Worm (Caenorhabditis elegans) whole organism, L1 larva: ENCODE results near the gene DH11.2.

Experiments used
- C16A3.4 ChIP-seq: fragments of 150-350 bp; optimal IDR thresholded peaks from 2 replicates; lab custom pipeline; 2014; ENCODE audit warnings: missing biosample characterization, missing genetic modification characterization
- C34B4.2 ChIP-seq: sonication (generic microtip); optimal IDR thresholded peaks from 2 replicates; lab custom pipeline; 2017; ENCODE audit warnings: mild to moderate bottlenecking, missing genetic modification characterization, missing compliant biosample characterization
- Y116A8C.19 ChIP-seq: sonication (generic microtip); optimal IDR thresholded peaks from 2 replicates; lab custom pipeline; 2016; ENCODE audit warnings: missing compliant biosample characterization, missing genetic modification characterization, borderline replicate concordance
- ama-1 ChIP-seq: fragments of 150-350 bp; optimal IDR thresholded peaks from 2 replicates; lab custom pipeline; 2014
- blmp-1 ChIP-seq: fragments of 150-350 bp; optimal IDR thresholded peaks from 2 replicates; lab custom pipeline; 2014; ENCODE audit warnings: missing biosample characterization, missing genetic modification characterization
- ceh-82 ChIP-seq, 3 experiments: fragments of 150-350 bp in 1 of 3; sonication (generic microtip) in 2 of 3; optimal IDR thresholded peaks; 2 replicates each; lab custom pipeline; 2014 to 2017; ENCODE audit warnings: missing biosample characterization in 3 of 3, missing genetic modification characterization in 3 of 3
- ceh-88 ChIP-seq: fragments of 200-800 bp; sonication (Bioruptor generic); IDR thresholded peaks from 2 replicates; pipeline ENCODE4 v1.3.6; 2022; ENCODE audit warnings: missing genetic modification characterization, missing compliant biosample characterization
- dpl-1 ChIP-seq, 3 experiments: fragments of 150-350 bp in 2 of 3; sonication (generic microtip) in 1 of 3; optimal IDR thresholded peaks; 2 replicates each; lab custom pipeline; 2014 to 2017; ENCODE audit warnings: missing biosample characterization in 3 of 3, missing genetic modification characterization in 3 of 3, missing genetic modification reagents in 3 of 3
- dsc-1 ChIP-seq: sonication (generic microtip); optimal IDR thresholded peaks from 2 replicates; lab custom pipeline; 2016; ENCODE audit warnings: mild to moderate bottlenecking, missing genetic modification characterization, missing compliant biosample characterization
- efl-1 ChIP-seq, 4 experiments: fragments of 150-350 bp; optimal IDR thresholded peaks in 3 of 4; peaks in 1 of 4; 1 replicate in 1 of 4; 2 replicates in 3 of 4; lab custom pipeline; 2014; ENCODE audit warnings: missing biosample characterization in 2 of 4, missing genetic modification characterization in 2 of 4, missing genetic modification reagents in 2 of 4
- efl-3 ChIP-seq: fragments of 200-800 bp; sonication (Bioruptor generic); optimal IDR thresholded peaks from 2 replicates; lab custom pipeline; 2018; ENCODE audit warnings: mild to moderate bottlenecking, missing genetic modification characterization, missing compliant biosample characterization
- egl-13 ChIP-seq: sonication (generic microtip); optimal IDR thresholded peaks from 2 replicates; lab custom pipeline; 2016; ENCODE audit warnings: missing genotype, missing genetic modification reagents, missing genetic modification characterization, missing compliant biosample characterization
- egl-27 ChIP-seq, 2 experiments: fragments of 150-350 bp in 1 of 2; sonication (generic microtip); optimal IDR thresholded peaks; 3 replicates each; lab custom pipeline; 2017 to 2018; ENCODE audit warnings: missing biosample characterization in 2 of 2, missing genetic modification characterization in 2 of 2, missing genetic modification reagents in 2 of 2
- elt-2 ChIP-seq: sonication (generic microtip); optimal IDR thresholded peaks from 2 replicates; lab custom pipeline; 2016; ENCODE audit warnings: missing genetic modification characterization, mild to moderate bottlenecking, inconsistent platforms, missing compliant biosample characterization, missing genetic modification reagents
- elt-3 ChIP-seq, 6 experiments: fragments of 150-350 bp in 1 of 6; sonication (generic microtip); optimal IDR thresholded peaks; 2 replicates each; lab custom pipeline; 2017 to 2018; ENCODE audit warnings: missing biosample characterization in 6 of 6, missing genetic modification characterization in 6 of 6, inconsistent platforms in 1 of 6
- ets-5 ChIP-seq: fragments of 200-800 bp; sonication (Bioruptor generic); IDR thresholded peaks from 2 replicates; pipeline ENCODE4 v1.3.6; 2022; ENCODE audit warnings: missing genetic modification characterization, missing compliant biosample characterization
- fkh-4 ChIP-seq: sonication (generic microtip); optimal IDR thresholded peaks from 2 replicates; lab custom pipeline; 2016; ENCODE audit warnings: missing compliant biosample characterization, missing genetic modification characterization, borderline replicate concordance
- fkh-8 ChIP-seq: sonication (generic microtip); optimal IDR thresholded peaks from 2 replicates; lab custom pipeline; 2016; ENCODE audit warnings: mild to moderate bottlenecking, missing genetic modification characterization, missing compliant biosample characterization
- hlh-17 ChIP-seq: fragments of 200-800 bp; sonication (Bioruptor generic); optimal IDR thresholded peaks from 2 replicates; lab custom pipeline; 2018; ENCODE audit warnings: missing genetic modification characterization, mild to moderate bottlenecking, missing compliant biosample characterization, moderate library complexity, borderline replicate concordance
- hpl-2 ChIP-seq: fragments of 150-350 bp; optimal IDR thresholded peaks from 2 replicates; lab custom pipeline; 2014; ENCODE audit warnings: missing biosample characterization, missing genetic modification reagents, missing genetic modification characterization
- irx-1 ChIP-seq: sonication (generic microtip); optimal IDR thresholded peaks from 2 replicates; lab custom pipeline; 2016; ENCODE audit warnings: missing genetic modification characterization, missing compliant biosample characterization
- isw-1 ChIP-seq: fragments of 200-800 bp; sonication (Bioruptor generic); IDR thresholded peaks from 2 replicates; pipeline ENCODE4 v1.3.6; 2022; ENCODE audit warnings: missing genetic modification characterization, missing compliant biosample characterization
- lin-13 ChIP-seq: fragments of 150-350 bp; optimal IDR thresholded peaks from 2 replicates; lab custom pipeline; 2014; ENCODE audit warnings: missing biosample characterization, missing genetic modification reagents, missing genetic modification characterization
- lin-14 ChIP-seq: fragments of 200-800 bp; sonication (Bioruptor generic); optimal IDR thresholded peaks from 2 replicates; lab custom pipeline; 2018; ENCODE audit warnings: mild to moderate bottlenecking, missing genetic modification characterization, moderate library complexity, missing compliant biosample characterization
- lin-15B ChIP-seq: fragments of 150-350 bp; sonication (generic microtip); optimal IDR thresholded peaks from 3 replicates; lab custom pipeline; 2014; ENCODE audit warnings: missing biosample characterization, missing genetic modification characterization
- lin-35 ChIP-seq, 2 experiments: fragments of 150-350 bp; optimal IDR thresholded peaks; 2 replicates each; lab custom pipeline; 2014; ENCODE audit warnings: missing biosample characterization in 2 of 2, missing genetic modification characterization in 2 of 2, missing genetic modification reagents in 2 of 2
- lir-3 ChIP-seq: sonication (generic microtip); optimal IDR thresholded peaks from 2 replicates; lab custom pipeline; 2016; ENCODE audit warnings: mild to moderate bottlenecking, missing genetic modification characterization, moderate library complexity, missing compliant biosample characterization; ENCODE audit not compliant: poor library complexity
- mep-1 ChIP-seq: fragments of 150-350 bp; optimal IDR thresholded peaks from 2 replicates; lab custom pipeline; 2014; ENCODE audit warnings: missing biosample characterization, missing genetic modification characterization
- nhr-12 ChIP-seq: sonication (generic microtip); optimal IDR thresholded peaks from 2 replicates; lab custom pipeline; 2017; ENCODE audit warnings: missing biosample characterization, missing genetic modification characterization
- nhr-19 ChIP-seq: fragments of 200-800 bp; sonication (Bioruptor generic); conservative IDR thresholded peaks from 2 replicates; pipeline ENCODE4 v1.3.6; 2022; ENCODE audit warnings: missing genetic modification characterization, missing compliant biosample characterization
- nhr-20 ChIP-seq: sonication (generic microtip); optimal IDR thresholded peaks from 2 replicates; lab custom pipeline; 2016; ENCODE audit warnings: mild to moderate bottlenecking, missing genetic modification characterization, missing compliant biosample characterization
- nhr-71 ChIP-seq: sonication (generic microtip); optimal IDR thresholded peaks from 2 replicates; lab custom pipeline; 2016; ENCODE audit warnings: mild to moderate bottlenecking, missing genetic modification characterization, moderate library complexity, missing compliant biosample characterization
- nhr-76 ChIP-seq: sonication (generic microtip); optimal IDR thresholded peaks from 2 replicates; lab custom pipeline; 2017; ENCODE audit warnings: missing biosample characterization, missing genetic modification characterization
- nhr-77 ChIP-seq: fragments of 150-350 bp; optimal IDR thresholded peaks from 2 replicates; lab custom pipeline; 2014; ENCODE audit warnings: missing biosample characterization, missing genetic modification characterization
- nhr-90 ChIP-seq: sonication (generic microtip); optimal IDR thresholded peaks from 2 replicates; lab custom pipeline; 2016; ENCODE audit warnings: mild to moderate bottlenecking, missing genetic modification characterization, missing compliant biosample characterization; ENCODE audit not compliant: poor library complexity
- pax-3 ChIP-seq: fragments of 200-800 bp; sonication (Bioruptor generic); optimal IDR thresholded peaks from 2 replicates; lab custom pipeline; 2018; ENCODE audit warnings: mild to moderate bottlenecking, missing genetic modification characterization, moderate library complexity, missing compliant biosample characterization
- pqm-1 ChIP-seq: sonication (generic microtip); optimal IDR thresholded peaks from 3 replicates; lab custom pipeline; 2017; ENCODE audit warnings: missing biosample characterization, missing genetic modification characterization
- rnt-1 ChIP-seq: sonication (generic microtip); optimal IDR thresholded peaks from 2 replicates; lab custom pipeline; 2016; ENCODE audit warnings: mild to moderate bottlenecking, missing genetic modification characterization, moderate library complexity, missing compliant biosample characterization
- snpc-4 ChIP-seq: fragments of 150-350 bp; optimal IDR thresholded peaks from 2 replicates; lab custom pipeline; 2014; ENCODE audit warnings: missing biosample characterization, missing genetic modification characterization
- sptf-1 ChIP-seq: fragments of 150-350 bp; optimal IDR thresholded peaks from 2 replicates; lab custom pipeline; 2014; ENCODE audit warnings: missing biosample characterization, missing genetic modification characterization
- tbx-2 ChIP-seq: sonication (generic microtip); optimal IDR thresholded peaks from 2 replicates; lab custom pipeline; 2016; ENCODE audit warnings: missing genetic modification characterization, missing compliant biosample characterization
- unc-130 ChIP-seq: fragments of 150-350 bp; optimal IDR thresholded peaks from 2 replicates; lab custom pipeline; 2017; ENCODE audit warnings: missing biosample characterization, missing genetic modification characterization, inconsistent platforms
- unc-86 ChIP-seq: sonication (generic microtip); optimal IDR thresholded peaks from 2 replicates; lab custom pipeline; 2016; ENCODE audit warnings: missing genetic modification characterization, missing compliant biosample characterization
- vab-15 ChIP-seq: sonication (generic microtip); optimal IDR thresholded peaks from 2 replicates; lab custom pipeline; 2017; ENCODE audit warnings: missing genotype, mild to moderate bottlenecking, missing genetic modification characterization, missing compliant biosample characterization
- xbp-1 ChIP-seq: sonication (generic microtip); optimal IDR thresholded peaks from 2 replicates; lab custom pipeline; 2016; ENCODE audit warnings: missing genetic modification characterization, missing compliant biosample characterization
- zag-1 ChIP-seq: fragments of 150-350 bp; optimal IDR thresholded peaks from 2 replicates; lab custom pipeline; 2014; ENCODE audit warnings: missing biosample characterization, missing genetic modification characterization
- ztf-11 ChIP-seq, 2 experiments: sonication (generic microtip); optimal IDR thresholded peaks; 2 replicates each; lab custom pipeline; 2016 to 2017; ENCODE audit warnings: missing genetic modification characterization in 2 of 2, missing biosample characterization in 1 of 2, missing compliant biosample characterization in 1 of 2

The DH11.2 gene

DNA sequence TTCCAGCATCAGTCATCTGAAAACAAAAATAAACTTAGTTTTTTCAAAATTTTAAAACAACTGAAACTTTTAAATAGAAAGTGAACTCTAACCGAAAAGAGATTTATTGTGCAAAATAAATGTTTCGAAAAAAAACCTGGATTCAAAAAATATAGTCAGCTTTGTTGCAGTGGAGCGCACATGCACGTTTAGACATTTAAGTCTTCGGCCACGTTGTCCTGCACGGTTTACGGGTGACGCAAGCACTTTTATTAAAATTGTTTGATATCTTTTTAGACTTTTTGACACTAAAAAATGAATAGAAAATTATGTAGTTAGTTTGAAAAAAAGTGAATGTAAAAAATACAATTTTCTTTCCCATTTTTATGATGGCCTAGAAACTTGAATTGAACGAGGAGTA, 26.8 kb downstream of the DH11.2 start, which contains the start of the genes ubh-4 and algn-6 (continued):
- TF ChIP-seq dpl-1 (GFP tag; optimal IDR thresholded peaks at IDR 0.05; lab: Kevin White, UChicago): peak; percentile 57 to 74 (median 63)
- peak; percentile 74 for TF ChIP-seq rnt-1 (tag; lab: Kevin White, UChicago)
- peak; percentile 72 for TF ChIP-seq nhr-20 (tag; lab: Kevin White, UChicago)
- no peak for TF ChIP-seq ceh-88
- TF ChIP-seq nhr-71: peak; percentile 72
- TF ChIP-seq zag-1 (tag; lab: Kevin White, UChicago): no peak
- TF ChIP-seq egl-13 (tag; lab: Kevin White, UChicago): peak; percentile 13
- TF ChIP-seq nhr-19 (GFP tag; lab: Robert Waterston, UW): peak; percentile 50
- TF ChIP-seq pax-3 (tag; lab: Kevin White, UChicago): peak; percentile 65
- TF ChIP-seq ztf-11 (tag; optimal IDR thresholded peaks at IDR 0.05; lab: Kevin White, UChicago): peak in 1 of 2 experiments; percentile 43
- TF ChIP-seq efl-1 (optimal IDR thresholded peaks at IDR 0.05; lab: Kevin White, UChicago): peak; percentile 67
- TF ChIP-seq efl-1 (GFP tag; optimal IDR thresholded peaks at IDR 0.05 in 1 of 2; lab: Kevin White, UChicago): peak; percentile 63 to 96
- peak; percentile 82 for TF ChIP-seq C16A3.4 (tag; lab: Kevin White, UChicago)
- peak; percentile 62 to 80 for TF ChIP-seq lin-35 (GFP tag; optimal IDR thresholded peaks at IDR 0.05; lab: Kevin White, UChicago)
- TF ChIP-seq blmp-1 (tag; lab: Kevin White, UChicago): peak; percentile 16
- TF ChIP-seq nhr-90 (tag; lab: Kevin White, UChicago): peak; percentile 53
- TF ChIP-seq fkh-8 (tag; lab: Kevin White, UChicago): peak; percentile 49
- no peak for TF ChIP-seq Y116A8C.19 (tag; lab: Kevin White, UChicago)
- TF ChIP-seq pqm-1 (tag; lab: Kevin White, UChicago): no peak
- peak; percentile 6 for TF ChIP-seq vab-15 (tag; lab: Kevin White, UChicago)
- TF ChIP-seq dsc-1 (tag; lab: Kevin White, UChicago): peak; percentile 28
- peak; percentile 63 for TF ChIP-seq xbp-1 (tag; lab: Kevin White, UChicago)
- TF ChIP-seq nhr-12 (tag; lab: Kevin White, UChicago): no peak
- TF ChIP-seq lin-14 (GFP tag; lab: Kevin White, UChicago): peak; percentile 76
- peak; percentile 38 for TF ChIP-seq nhr-77
- no peak for TF ChIP-seq sptf-1 (tag; lab: Kevin White, UChicago)
- peak; percentile 80 for TF ChIP-seq lir-3 (tag; lab: Kevin White, UChicago)
- TF ChIP-seq unc-130 (tag; lab: Kevin White, UChicago): peak; percentile 34
- TF ChIP-seq isw-1 (GFP tag; lab: Robert Waterston, UW): peak; percentile 34
- TF ChIP-seq snpc-4 (tag; lab: Kevin White, UChicago): peak; percentile 8
- no peak for TF ChIP-seq hpl-2 (GFP tag; lab: Kevin White, UChicago)
- peak; percentile 53 for TF ChIP-seq tbx-2 (tag; lab: Kevin White, UChicago)
- TF ChIP-seq efl-3 (GFP tag; lab: Kevin White, UChicago): no peak

DNA sequence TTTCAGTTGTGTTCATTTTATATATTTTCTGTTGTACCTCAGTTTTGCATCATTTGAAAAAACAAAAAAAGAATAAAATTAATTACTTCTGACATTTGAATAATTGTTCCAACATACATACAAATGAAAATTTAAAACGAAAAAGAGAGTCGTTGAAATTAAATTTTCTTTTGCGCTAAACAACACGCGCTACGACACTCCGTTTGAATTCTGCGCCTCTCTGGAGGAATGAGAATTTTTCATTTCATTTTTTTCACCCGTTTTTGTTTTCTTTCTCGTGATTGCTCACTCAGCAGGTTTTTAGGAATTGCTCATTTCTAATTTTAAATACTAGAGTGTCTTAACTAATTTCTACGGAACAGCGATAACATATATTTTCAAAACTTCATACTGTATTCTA, 29.0 kb downstream of the DH11.2 start:
- TF ChIP-seq elt-2 (tag; lab: Kevin White, UChicago) (no peak), tbx-2 (tag; lab: Kevin White, UChicago) (no peak), unc-86 (tag; lab: Kevin White, UChicago) (no peak), ets-5 (GFP tag; lab: Robert Waterston, UW) (no peak), C34B4.2 (tag; lab: Kevin White, UChicago) (no peak), isw-1 (GFP tag; lab: Robert Waterston, UW) (no peak; the same call in 1 of the 2 replicates), fkh-4 (no peak), nhr-20 (tag; lab: Kevin White, UChicago) (peak; percentile 32), ama-1 (lab: Kevin White, UChicago) (no peak), elt-3 (tag; optimal IDR thresholded peaks at IDR 0.05; lab: Kevin White, UChicago) (no peak), nhr-19 (GFP tag; lab: Robert Waterston, UW) (no peak), lir-3 (tag; lab: Kevin White, UChicago) (peak; percentile 42), hlh-17 (no peak), dpl-1 (GFP tag; optimal IDR thresholded peaks at IDR 0.05; lab: Kevin White, UChicago) (peak in 2 of 3 experiments; percentile 12 to 42), egl-13 (tag; lab: Kevin White, UChicago) (no peak), ceh-82 (tag; optimal IDR thresholded peaks at IDR 0.05; lab: Kevin White, UChicago) (peak in 1 of 3 experiments; percentile 16), Y116A8C.19 (tag; lab: Kevin White, UChicago) (no peak), zag-1 (tag; lab: Kevin White, UChicago) (no peak), nhr-77 (no peak), vab-15 (tag; lab: Kevin White, UChicago) (no peak), nhr-71 (peak; percentile 36), lin-13 (GFP tag; lab: Kevin White, UChicago) (peak; percentile 0), blmp-1 (tag; lab: Kevin White, UChicago) (peak; percentile 48), mep-1 (no peak), egl-27 (tag; optimal IDR thresholded peaks at IDR 0.05; lab: Kevin White, UChicago) (no peak), lin-15B (peak; percentile 72), nhr-76 (tag; lab: Kevin White, UChicago) (no peak), irx-1 (tag; lab: Kevin White, UChicago) (no peak)
